Fruit fly (Drosophila melanogaster): ENCODE data around the gene CG9427.
A peak's percentile ranks its signal among the peaks of the same experiment; 100 is the strongest.

Gene CG9427

DNA sequence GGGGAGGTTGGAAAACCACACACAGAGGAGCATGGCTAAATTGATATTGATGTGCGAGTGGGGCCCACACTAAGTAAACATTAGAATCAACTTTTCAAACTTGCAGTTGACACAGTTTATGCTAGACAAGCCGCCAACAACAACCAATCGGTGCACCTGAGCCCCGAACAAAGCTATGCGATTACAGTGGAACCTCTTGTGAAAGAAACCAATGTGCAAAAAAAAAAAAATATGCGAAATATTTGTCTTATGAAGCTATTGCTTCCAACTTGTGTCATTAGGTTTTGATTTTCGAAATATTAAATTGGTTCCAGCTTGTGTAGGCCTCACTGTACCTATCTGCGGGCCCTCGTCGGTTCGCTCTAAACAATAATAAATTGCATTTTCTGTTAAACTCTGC is 8.4 kb downstream of the CG9427 start (continued):
- TF ChIP-seq CG33213 (GFP tag; optimal IDR thresholded peaks at IDR 0.05) (peak; percentile 56), dmrt11E (tag; optimal IDR thresholded peaks at IDR 0.05) (peak; percentile 66), CG7745 (tag; optimal IDR thresholded peaks at IDR 0.05) (no peak), CoRest (tag; optimal IDR thresholded peaks at IDR 0.05) (peak; percentile 66), stc (GFP tag; IDR thresholded peaks at IDR 0.05) (peak; percentile 77), CTCF (GFP tag; optimal IDR thresholded peaks at IDR 0.05) (peak; percentile 22), Eip74EF (GFP tag; optimal IDR thresholded peaks at IDR 0.05) (peak in 1 of 2 experiments; percentile 48), Med (GFP tag) (peak; percentile 95), usp (GFP tag; optimal IDR thresholded peaks at IDR 0.05) (no peak), CG13775 (GFP tag; optimal IDR thresholded peaks at IDR 0.05) (peak; percentile 45), CG17829 (tag; optimal IDR thresholded peaks at IDR 0.05) (peak; percentile 65), az2 (GFP tag; optimal IDR thresholded peaks at IDR 0.05) (peak; percentile 71), HHEX (GFP tag; optimal IDR thresholded peaks at IDR 0.05) (peak; percentile 60), NK7.1 (GFP tag; optimal IDR thresholded peaks at IDR 0.05) (peak; percentile 14), so (GFP tag; IDR thresholded peaks at IDR 0.05) (peak; percentile 84), CG10979 (tag; optimal IDR thresholded peaks at IDR 0.05) (peak; percentile 77), her (GFP tag; optimal IDR thresholded peaks at IDR 0.05) (peak; percentile 63), Camta (GFP tag; optimal IDR thresholded peaks at IDR 0.05) (peak; percentile 73), jing (GFP tag; optimal IDR thresholded peaks at IDR 0.05) (peak; percentile 64), CG9876 (GFP tag; optimal IDR thresholded peaks at IDR 0.05) (peak; percentile 52), Rx (GFP tag; IDR thresholded peaks at IDR 0.05) (peak; percentile 69; the same call in 1 of the 2 replicates), CG6254 (GFP tag; optimal IDR thresholded peaks at IDR 0.05) (peak; percentile 52), CG34224 (GFP tag; IDR thresholded peaks at IDR 0.05; ENCODE audit: partially characterized antibody) (no peak), CG8089 (GFP tag; optimal IDR thresholded peaks at IDR 0.05) (peak; percentile 62), CG17186 (GFP tag; optimal IDR thresholded peaks at IDR 0.05) (peak; percentile 35), luna (GFP tag; optimal IDR thresholded peaks at IDR 0.05) (no peak), knrl (GFP tag; IDR thresholded peaks at IDR 0.05; ENCODE audit: partially characterized antibody) (no peak), CG5180 (GFP tag; optimal IDR thresholded peaks at IDR 0.05) (peak; percentile 43), CG17361 (GFP tag; IDR thresholded peaks at IDR 0.05) (peak; percentile 63), Dbx (GFP tag; IDR thresholded peaks at IDR 0.05) (0 out of 3 replicates have a peak, but pooled peaks have one; percentile 43), Sry-δ (GFP tag; optimal IDR thresholded peaks at IDR 0.05) (peak; percentile 27), prd (optimal IDR thresholded peaks at IDR 0.05) (no peak), prd (GFP tag; IDR thresholded peaks at IDR 0.05) (peak; percentile 91), fru (optimal IDR thresholded peaks at IDR 0.05) (no peak), CG6813 (GFP tag; optimal IDR thresholded peaks at IDR 0.05) (peak; percentile 54), ase (GFP tag; IDR thresholded peaks at IDR 0.05) (peak; percentile 74; the same call in 2 of the 3 replicates), sisA (GFP tag; IDR thresholded peaks at IDR 0.05) (peak; percentile 86), Hmr (GFP tag; optimal IDR thresholded peaks at IDR 0.05) (peak; percentile 48), eve (GFP tag; optimal IDR thresholded peaks at IDR 0.05) (no peak), CG7987 (GFP tag; optimal IDR thresholded peaks at IDR 0.05) (no peak), lilli (GFP tag; optimal IDR thresholded peaks at IDR 0.05) (peak; percentile 73), CG4730 (GFP tag; IDR thresholded peaks at IDR 0.05) (peak; percentile 77), CG16815 (GFP tag; optimal IDR thresholded peaks at IDR 0.05) (peak; percentile 56), gem (tag; optimal IDR thresholded peaks at IDR 0.05) (peak; percentile 80), sug (tag; optimal IDR thresholded peaks at IDR 0.05) (no peak), fd64A (GFP tag; optimal IDR thresholded peaks at IDR 0.05) (peak; percentile 60), CG6791 (GFP tag; IDR thresholded peaks at IDR 0.05; ENCODE audit: partially characterized antibody) (no peak), bcd (GFP tag; optimal IDR thresholded peaks at IDR 0.05) (peak; percentile 66), CG34376 (GFP tag; optimal IDR thresholded peaks at IDR 0.05) (no peak), CG3995 (GFP tag; optimal IDR thresholded peaks at IDR 0.05) (no peak), croc (GFP tag; conservative IDR thresholded peaks at IDR 0.05) (peak; percentile 75), CG2678 (tag; optimal IDR thresholded peaks at IDR 0.05) (peak; percentile 76)

All from whole organism, embryonic.